Fruit fly (Drosophila melanogaster) whole organism, embryonic: Measurements from ENCODE around the gene odd.

Experiments
- ATbp ChIP-seq: fragments of 200-800 bp; sonication (Bioruptor generic); optimal IDR thresholded peaks from 2 replicates; lab custom pipeline; 2017; ENCODE audit warnings: missing biosample characterization, mild to moderate bottlenecking, missing genetic modification characterization, missing genetic modification reagents
- B-H2 ChIP-seq: fragments of 200-800 bp; sonication (Bioruptor generic); optimal IDR thresholded peaks from 2 replicates; lab custom pipeline; 2018; ENCODE audit warnings: missing biosample characterization, mild to moderate bottlenecking, missing genetic modification characterization
- BEAF-32 ChIP-seq: fragments of 200-800 bp; sonication (Bioruptor generic); optimal IDR thresholded peaks from 3 replicates; lab custom pipeline; 2017; ENCODE audit warnings: missing biosample characterization, missing genetic modification characterization, mild to moderate bottlenecking, moderate library complexity, missing genetic modification reagents
- CG10366 ChIP-seq: fragments of 200-800 bp; sonication (Bioruptor generic); IDR thresholded peaks from 2 replicates; pipeline ENCODE4 v1.3.6; 2022; ENCODE audit warnings: missing biosample characterization, missing genetic modification characterization
- CG14860 ChIP-seq: fragments of 200-800 bp; sonication (Bioruptor generic); IDR thresholded peaks from 3 replicates; pipeline ENCODE4 v1.3.6; 2022; ENCODE audit warnings: missing biosample characterization, missing genetic modification characterization; ENCODE audit not compliant: partially characterized antibody
- CG15073 ChIP-seq: fragments of 200-800 bp; sonication (Bioruptor generic); optimal IDR thresholded peaks from 2 replicates; lab custom pipeline; 2016; ENCODE audit warnings: missing biosample characterization, missing genetic modification characterization
- CG15601 ChIP-seq: fragments of 200-800 bp; sonication (Bioruptor generic); optimal IDR thresholded peaks from 3 replicates; lab custom pipeline; 2019; ENCODE audit warnings: missing biosample characterization, mild to moderate bottlenecking, missing genetic modification characterization, moderate library complexity
- CG17361 ChIP-seq: fragments of 200-800 bp; sonication (Bioruptor generic); IDR thresholded peaks from 3 replicates; pipeline ENCODE4 v1.3.6; 2022; ENCODE audit warnings: missing biosample characterization, missing genetic modification characterization
- CG18011 ChIP-seq: fragments of 200-800 bp; sonication (Bioruptor generic); optimal IDR thresholded peaks from 2 replicates; lab custom pipeline; 2017; ENCODE audit warnings: missing biosample characterization, missing genetic modification characterization, mild to moderate bottlenecking, moderate library complexity, missing genotype
- CG18599 ChIP-seq: fragments of 200-800 bp; sonication (Bioruptor generic); optimal IDR thresholded peaks from 3 replicates; lab custom pipeline; 2017; ENCODE audit warnings: missing biosample characterization, missing genetic modification characterization, mild to moderate bottlenecking, moderate library complexity, missing genetic modification reagents
- CG2875 ChIP-seq: fragments of 200-800 bp; sonication (Bioruptor generic); optimal IDR thresholded peaks from 2 replicates; lab custom pipeline; 2017; ENCODE audit warnings: missing biosample characterization, mild to moderate bottlenecking, missing genetic modification characterization, missing genetic modification reagents
- CG30431 ChIP-seq: fragments of 200-800 bp; sonication (Bioruptor generic); optimal IDR thresholded peaks from 2 replicates; lab custom pipeline; 2017; ENCODE audit warnings: missing biosample characterization, missing genetic modification characterization
- CG3726 ChIP-seq: fragments of 200-800 bp; sonication (Bioruptor generic); IDR thresholded peaks from 3 replicates; pipeline ENCODE4, ENCODE4 v1.3.6; 2022; ENCODE audit warnings: missing biosample characterization, missing genetic modification characterization
- CG4282 ChIP-seq: fragments of 200-800 bp; sonication (Bioruptor generic); optimal IDR thresholded peaks from 2 replicates; lab custom pipeline; 2016; ENCODE audit warnings: missing biosample characterization, missing genetic modification characterization
- CG6813 ChIP-seq: fragments of 200-800 bp; sonication (Bioruptor generic); optimal IDR thresholded peaks from 2 replicates; lab custom pipeline; 2017; ENCODE audit warnings: missing biosample characterization, missing genetic modification characterization, mild to moderate bottlenecking, moderate library complexity, missing genetic modification reagents
- CG8388 ChIP-seq: fragments of 200-800 bp; sonication (Bioruptor generic); optimal IDR thresholded peaks from 2 replicates; lab custom pipeline; 2019; ENCODE audit warnings: missing biosample characterization, mild to moderate bottlenecking, missing genetic modification characterization, moderate library complexity
- Camta ChIP-seq: fragments of 200-800 bp; sonication (Bioruptor generic); optimal IDR thresholded peaks from 2 replicates; lab custom pipeline; 2016; ENCODE audit warnings: missing biosample characterization, missing genetic modification characterization
- Dp ChIP-seq: fragments of 200-800 bp; sonication (Bioruptor generic); optimal IDR thresholded peaks from 2 replicates; lab custom pipeline; 2018; ENCODE audit warnings: missing biosample characterization, mild to moderate bottlenecking, missing genetic modification characterization, moderate library complexity
- Hmr ChIP-seq: fragments of 200-800 bp; sonication (Bioruptor generic); optimal IDR thresholded peaks from 3 replicates; lab custom pipeline; 2017; ENCODE audit warnings: mild to moderate bottlenecking, missing biosample characterization, missing genetic modification reagents, missing genetic modification characterization
- Hsf ChIP-seq: fragments of 200-800 bp; sonication (Bioruptor generic); optimal IDR thresholded peaks from 3 replicates; lab custom pipeline; 2016; ENCODE audit warnings: missing biosample characterization, missing genetic modification characterization
- Myb ChIP-seq: fragments of 200-800 bp; sonication (Bioruptor generic); optimal IDR thresholded peaks from 2 replicates; lab custom pipeline; 2016; ENCODE audit warnings: missing biosample characterization, missing genetic modification characterization
- NC2α ChIP-seq: fragments of 200-800 bp; sonication (Bioruptor generic); optimal IDR thresholded peaks from 2 replicates; lab custom pipeline; 2016; ENCODE audit warnings: missing biosample characterization, missing genetic modification characterization
- Optix ChIP-seq: fragments of 200-800 bp; sonication (Bioruptor generic); IDR thresholded peaks from 3 replicates; pipeline ENCODE4 v1.3.6; 2022; ENCODE audit warnings: missing biosample characterization, missing genetic modification characterization
- Rx ChIP-seq: fragments of 200-800 bp; sonication (Bioruptor generic); IDR thresholded peaks from 2 replicates; pipeline ENCODE4 v1.3.6; 2022; ENCODE audit warnings: missing biosample characterization, missing genetic modification characterization
- Xrp1 ChIP-seq: fragments of 200-800 bp; sonication (Bioruptor generic); IDR thresholded peaks from 2 replicates; pipeline ENCODE4 v1.3.6; 2022; ENCODE audit warnings: missing biosample characterization, missing genetic modification characterization
- ase ChIP-seq: fragments of 200-800 bp; sonication (Bioruptor generic); IDR thresholded peaks from 3 replicates; pipeline ENCODE4 v1.3.6; 2022; ENCODE audit warnings: missing biosample characterization, missing genetic modification characterization
- bsh ChIP-seq, 2 experiments: fragments of 200-800 bp; sonication (Bioruptor generic); optimal IDR thresholded peaks; 2 replicates each; lab custom pipeline; 2017 to 2018; ENCODE audit warnings: mild to moderate bottlenecking in 2 of 2, missing biosample characterization in 2 of 2, missing genetic modification characterization in 2 of 2, moderate library complexity in 1 of 2
- caup ChIP-seq: fragments of 200-800 bp; sonication (Bioruptor generic); optimal IDR thresholded peaks from 3 replicates; lab custom pipeline; 2017; ENCODE audit warnings: missing biosample characterization, mild to moderate bottlenecking, missing genetic modification characterization, moderate library complexity; ENCODE audit not compliant: severe bottlenecking
- corto ChIP-seq: fragments of 200-800 bp; sonication (Bioruptor generic); optimal IDR thresholded peaks from 2 replicates; lab custom pipeline; 2016; ENCODE audit warnings: missing biosample characterization, mild to moderate bottlenecking, missing genetic modification characterization, moderate library complexity
- crol ChIP-seq: fragments of 200-800 bp; sonication (Bioruptor generic); IDR thresholded peaks from 2 replicates; pipeline ENCODE4 v1.3.6; 2022; ENCODE audit warnings: missing biosample characterization, missing genetic modification characterization
- dm ChIP-seq: fragments of 200-800 bp; sonication (Bioruptor generic); optimal IDR thresholded peaks from 3 replicates; lab custom pipeline; 2016; ENCODE audit warnings: missing biosample characterization, missing genetic modification characterization
- ems ChIP-seq: fragments of 200-800 bp; sonication (Bioruptor generic); optimal IDR thresholded peaks from 3 replicates; lab custom pipeline; 2016; ENCODE audit warnings: missing biosample characterization, missing genetic modification characterization
- ewg ChIP-seq: fragments of 200-800 bp; sonication (Bioruptor generic); optimal IDR thresholded peaks from 3 replicates; lab custom pipeline; 2017; ENCODE audit warnings: mild to moderate bottlenecking, missing biosample characterization, missing genetic modification reagents, missing genetic modification characterization
- gsb-n ChIP-seq: fragments of 200-800 bp; sonication (Bioruptor generic); optimal IDR thresholded peaks from 3 replicates; lab custom pipeline; 2018; ENCODE audit warnings: missing biosample characterization, mild to moderate bottlenecking, missing genetic modification characterization
- hb ChIP-seq: fragments of 200-800 bp; sonication (Bioruptor generic); IDR thresholded peaks from 3 replicates; pipeline ENCODE4 v1.3.6; 2022; ENCODE audit warnings: missing biosample characterization, missing genetic modification characterization; ENCODE audit not compliant: partially characterized antibody
- hth ChIP-seq: fragments of >200 bp; optimal IDR thresholded peaks from 2 replicates; lab custom pipeline; 2017; ENCODE audit warnings: inconsistent platforms
- insv ChIP-seq, 2 experiments: fragments of 200-800 bp; sonication (Bioruptor generic); optimal IDR thresholded peaks; 3 replicates each; lab custom pipeline; 2016 to 2018; ENCODE audit warnings: missing biosample characterization in 2 of 2, missing genetic modification characterization in 2 of 2
- jumu ChIP-seq: fragments of 200-800 bp; sonication (Bioruptor generic); optimal IDR thresholded peaks from 3 replicates; lab custom pipeline; 2016; ENCODE audit warnings: missing biosample characterization, missing genetic modification characterization
- knrl ChIP-seq: fragments of 200-800 bp; sonication (Bioruptor generic); IDR thresholded peaks from 3 replicates; pipeline ENCODE4 v1.3.6; 2022; ENCODE audit warnings: missing biosample characterization, missing genetic modification characterization; ENCODE audit not compliant: partially characterized antibody
- mam ChIP-seq: fragments of 200-800 bp; sonication (Bioruptor generic); optimal IDR thresholded peaks from 3 replicates; lab custom pipeline; 2016; ENCODE audit warnings: missing biosample characterization, missing genetic modification characterization
- mirr ChIP-seq: fragments of 200-800 bp; sonication (Bioruptor generic); optimal IDR thresholded peaks from 3 replicates; lab custom pipeline; 2018; ENCODE audit warnings: missing biosample characterization, mild to moderate bottlenecking, missing genetic modification characterization
- mld ChIP-seq: fragments of 200-800 bp; sonication (Bioruptor generic); IDR thresholded peaks from 3 replicates; pipeline ENCODE4 v1.3.6; 2022; ENCODE audit warnings: missing biosample characterization, missing genetic modification characterization; ENCODE audit not compliant: partially characterized antibody
- org-1 ChIP-seq: fragments of 200-800 bp; sonication (Bioruptor generic); optimal IDR thresholded peaks from 2 replicates; lab custom pipeline; 2017; ENCODE audit warnings: missing biosample characterization, missing genetic modification characterization
- p53 ChIP-seq: fragments of 200-800 bp; sonication (Bioruptor generic); optimal IDR thresholded peaks from 2 replicates; lab custom pipeline; 2016; ENCODE audit warnings: missing biosample characterization, missing genetic modification characterization
- pan ChIP-seq, 4 experiments: fragments of >200 bp in 3 of 4; fragments of 200-800 bp in 1 of 4; sonication (Bioruptor generic) in 1 of 4; optimal IDR thresholded peaks in 3 of 4; IDR thresholded peaks in 1 of 4; 2 replicates each; pipeline versions ENCODE4 v1.3.6 to Lab custom; 2017 to 2022; ENCODE audit warnings: missing biosample characterization in 2 of 4, missing genetic modification characterization in 2 of 4, mixed read lengths in 1 of 4
- pb ChIP-seq: fragments of 200-800 bp; sonication (Bioruptor generic); optimal IDR thresholded peaks from 3 replicates; lab custom pipeline; 2016; ENCODE audit warnings: missing biosample characterization, missing genetic modification characterization
- sim ChIP-seq: fragments of 200-800 bp; sonication (Bioruptor generic); IDR thresholded peaks from 2 replicates; pipeline ENCODE4 v1.3.6; 2022; ENCODE audit warnings: missing biosample characterization, missing genetic modification characterization
- sob ChIP-seq: fragments of 200-800 bp; sonication (Bioruptor generic); IDR thresholded peaks from 2 replicates; pipeline ENCODE4 v1.3.6; 2022; ENCODE audit warnings: missing biosample characterization, missing genetic modification characterization
- stc ChIP-seq: fragments of 200-800 bp; sonication (Bioruptor generic); IDR thresholded peaks from 2 replicates; pipeline ENCODE4 v1.3.6; 2022; ENCODE audit warnings: missing biosample characterization, missing genetic modification characterization
- z ChIP-seq: fragments of 200-800 bp; sonication (Bioruptor generic); IDR thresholded peaks from 3 replicates; pipeline ENCODE4 v1.3.6; 2022; ENCODE audit warnings: missing biosample characterization, missing genetic modification characterization

Gene odd

dm6 chr2L:3573907-3574306, 32.6 kb downstream of the odd start (continued):
- no peak for TF ChIP-seq crol (GFP tag; lab: Robert Waterston, UW)
- peak; percentile 11 to 94 for TF ChIP-seq bsh (GFP tag; optimal IDR thresholded peaks at IDR 0.05; lab: Kevin White, UChicago)
- no peak for TF ChIP-seq hb (GFP tag; lab: Robert Waterston, UW)
- peak; percentile 88 for TF ChIP-seq Optix (GFP tag; lab: Robert Waterston, UW)
- peak; percentile 70 for TF ChIP-seq NC2α (GFP tag; lab: Kevin White, UChicago)
- peak; percentile 93 for TF ChIP-seq Xrp1 (GFP tag; lab: Robert Waterston, UW)
- peak; percentile 3 for TF ChIP-seq mam (GFP tag; lab: Kevin White, UChicago)
- TF ChIP-seq CG10366 (GFP tag; lab: Robert Waterston, UW): peak; percentile 81
- TF ChIP-seq z (GFP tag; lab: Robert Waterston, UW): 0 out of 3 replicates have a peak, but pooled peaks have one; percentile 13
- TF ChIP-seq caup (GFP tag; lab: Kevin White, UChicago): peak; percentile 22
- 0 out of 3 replicates have a peak, but pooled peaks have one; percentile 19 for TF ChIP-seq CG3726 (GFP tag; lab: Robert Waterston, UW)
- TF ChIP-seq CG4282 (GFP tag; lab: Kevin White, UChicago): no peak
- peak; percentile 84 for TF ChIP-seq Rx
- TF ChIP-seq knrl: no peak
- peak; percentile 76 for TF ChIP-seq ase (GFP tag; lab: Robert Waterston, UW)
- peak; percentile 61 for TF ChIP-seq Camta (GFP tag; lab: Kevin White, UChicago)
- TF ChIP-seq mld (GFP tag; lab: Robert Waterston, UW): no peak
- TF ChIP-seq corto (GFP tag; lab: Kevin White, UChicago): no peak
- TF ChIP-seq BEAF-32 (GFP tag; lab: Kevin White, UChicago): no peak
- TF ChIP-seq CG2875 (GFP tag; lab: Kevin White, UChicago): peak; percentile 71
- TF ChIP-seq ems: peak; percentile 82
- peak; percentile 55 for TF ChIP-seq org-1 (GFP tag; lab: Kevin White, UChicago)
- TF ChIP-seq sob: peak; percentile 90
- TF ChIP-seq B-H2 (GFP tag; lab: Kevin White, UChicago): no peak
- peak; percentile 83 for TF ChIP-seq gsb-n (tag; lab: Kevin White, UChicago)
- TF ChIP-seq ATbp (GFP tag; lab: Kevin White, UChicago): peak; percentile 79
- TF ChIP-seq CG18599: peak; percentile 31
- peak; percentile 83 for TF ChIP-seq CG15601
- peak; percentile 68 for TF ChIP-seq pb (GFP tag; lab: Kevin White, UChicago)
- TF ChIP-seq insv (GFP tag; optimal IDR thresholded peaks at IDR 0.05; lab: Kevin White, UChicago): no peak
- TF ChIP-seq ewg (GFP tag; lab: Kevin White, UChicago): peak; percentile 73
- TF ChIP-seq CG6813 (GFP tag; lab: Kevin White, UChicago): no peak
- peak; percentile 68 for TF ChIP-seq CG17361
- TF ChIP-seq Myb (GFP tag; lab: Kevin White, UChicago): peak; percentile 19
- no peak for TF ChIP-seq jumu (GFP tag; lab: Kevin White, UChicago)
- peak; percentile 74 for TF ChIP-seq stc (GFP tag; lab: Robert Waterston, UW)
- TF ChIP-seq Hsf (GFP tag; lab: Kevin White, UChicago): peak; percentile 76
- no peak for TF ChIP-seq pan (optimal IDR thresholded peaks at IDR 0.05; lab: Kevin White, UChicago)
- TF ChIP-seq pan (GFP tag; optimal IDR thresholded peaks at IDR 0.05 in 1 of 2, IDR thresholded peaks at IDR 0.05 in 1 of 2): peak in 1 of 2 experiments; percentile 83
- peak; percentile 42 for TF ChIP-seq dm
- peak; percentile 78 for TF ChIP-seq CG30431 (GFP tag; lab: Kevin White, UChicago)
- no peak for TF ChIP-seq CG18011 (GFP tag; lab: Kevin White, UChicago)
- TF ChIP-seq mirr (GFP tag; lab: Kevin White, UChicago): no peak
- TF ChIP-seq CG14860 (GFP tag; lab: Robert Waterston, UW): no peak
- TF ChIP-seq Dp (GFP tag; lab: Kevin White, UChicago): no peak
- peak; percentile 74 for TF ChIP-seq sim (GFP tag; lab: Robert Waterston, UW)
- TF ChIP-seq hth (lab: Kevin White, UChicago): no peak
- no peak for TF ChIP-seq CG15073 (GFP tag; lab: Kevin White, UChicago)
- peak; percentile 87 for TF ChIP-seq CG8388 (GFP tag; lab: Kevin White, UChicago)
- no peak for TF ChIP-seq Hmr (GFP tag; lab: Kevin White, UChicago)
- TF ChIP-seq p53 (GFP tag; lab: Kevin White, UChicago): peak; percentile 20
